Worm (Caenorhabditis elegans): ENCODE measurements around the gene ZK1290.5.

Gene ZK1290.5

DNA sequence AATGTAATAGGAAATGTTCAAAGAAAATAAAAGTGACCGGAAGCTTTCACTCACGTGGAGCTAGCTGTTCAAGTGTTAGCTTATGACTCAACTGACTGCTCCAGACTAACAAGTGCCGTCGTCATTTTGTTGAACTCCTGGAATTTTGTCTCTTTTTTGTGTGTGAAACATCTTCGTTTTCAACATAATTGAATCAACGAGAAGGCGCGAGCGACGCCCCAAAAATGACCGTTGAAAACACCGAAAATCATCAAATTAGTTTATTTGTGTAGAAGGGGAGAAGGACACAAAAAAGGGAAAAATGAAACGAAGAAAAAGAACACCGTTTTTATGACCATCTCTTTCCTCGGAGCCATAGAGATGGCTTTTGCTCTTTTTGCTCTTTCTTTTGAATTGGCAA is 26.0 kb downstream of the ZK1290.5 start, which contains the start of gene ZK1290.14:
ZK1290.14 (minus strand) TSS at position 139 of the 400 bp plus-strand sequence.
- TF ChIP-seq nhr-48 (tag; optimal IDR thresholded peaks at IDR 0.05) (no peak), aha-1 (tag) (peak; percentile 68)

DNA sequence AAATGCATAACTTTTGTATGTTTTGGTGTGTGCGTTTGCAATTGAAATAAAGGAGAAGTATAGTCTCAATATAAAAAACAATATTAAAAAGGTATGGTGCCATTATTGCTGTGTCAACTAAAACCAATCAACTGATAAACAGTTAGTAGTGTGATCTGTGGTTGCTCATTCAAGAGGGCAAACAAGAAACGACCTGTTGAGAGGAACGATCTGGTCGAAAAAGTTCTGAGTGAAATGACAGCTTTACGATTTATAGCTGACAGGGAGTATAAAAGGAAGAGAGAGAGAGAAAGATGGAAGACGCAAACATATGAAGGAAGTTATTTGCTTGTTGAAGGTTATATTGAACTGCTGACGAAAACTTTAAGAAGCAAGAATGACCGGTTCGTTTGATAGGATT is 28.5 kb downstream of the ZK1290.5 start:
- TF ChIP-seq lin-1 (GFP tag; IDR thresholded peaks at IDR 0.05) (no peak), daf-16 (GFP tag; optimal IDR thresholded peaks at IDR 0.05) (no peak), daf-16 (tag; optimal IDR thresholded peaks at IDR 0.05) (peak; percentile 77), nhr-48 (tag; optimal IDR thresholded peaks at IDR 0.05) (peak; percentile 17), hlh-11 (tag; optimal IDR thresholded peaks at IDR 0.05) (peak; percentile 66), nhr-41 (GFP tag; IDR thresholded peaks at IDR 0.05) (0 out of 2 replicates have a peak, but pooled peaks have one; percentile 34), nhr-28 (tag; optimal IDR thresholded peaks at IDR 0.05) (peak; percentile 30), arid-1 (GFP tag; conservative IDR thresholded peaks at IDR 0.05) (no peak), mdl-1 (tag; optimal IDR thresholded peaks at IDR 0.05) (peak in 1 of 2 experiments; percentile 33), unc-62 (GFP tag; optimal IDR thresholded peaks at IDR 0.05 in 1 of 2) (peak in 1 of 2 experiments; percentile 94), unc-62 (tag; optimal IDR thresholded peaks at IDR 0.05) (no peak), cey-2 (tag; optimal IDR thresholded peaks at IDR 0.05; ENCODE audit: borderline replicate concordance, insufficient read depth) (no peak), dmd-6 (GFP tag; IDR thresholded peaks at IDR 0.05) (peak; percentile 83), dve-1 (tag; optimal IDR thresholded peaks at IDR 0.05; ENCODE audit: insufficient read depth) (peak; percentile 79), php-3 (GFP tag; IDR thresholded peaks at IDR 0.05) (peak; percentile 35; the same call in 1 of the 2 replicates), T20F7.1 (GFP tag; optimal IDR thresholded peaks at IDR 0.05) (no peak), nhr-25 (tag; optimal IDR thresholded peaks at IDR 0.05; ENCODE audit: borderline replicate concordance, insufficient read depth) (no peak)

DNA sequence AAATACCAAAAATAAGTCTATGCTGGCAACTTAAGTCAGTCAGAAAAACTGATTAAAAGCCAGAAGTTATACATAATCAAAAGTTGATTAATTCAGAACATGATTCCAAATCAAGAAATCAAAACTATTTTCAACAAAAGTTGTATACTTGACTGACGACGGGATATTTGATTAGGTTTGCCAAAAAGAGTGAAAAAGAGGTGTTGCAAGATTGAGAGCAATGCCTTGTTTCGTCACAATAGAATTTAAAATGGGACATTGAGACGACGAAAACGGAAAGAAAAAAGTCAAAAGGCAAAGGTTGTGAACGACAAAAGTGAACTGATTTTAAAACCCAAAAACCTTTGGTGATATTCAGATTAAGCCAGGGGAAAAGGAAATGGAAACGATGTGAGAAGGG is 29.4 kb downstream of the ZK1290.5 start:
- TF ChIP-seq daf-16 (GFP tag; optimal IDR thresholded peaks at IDR 0.05), result no peak
- TF ChIP-seq daf-16 (tag; optimal IDR thresholded peaks at IDR 0.05), result no peak
- peak; percentile 92 for TF ChIP-seq fkh-10 (GFP tag; optimal IDR thresholded peaks at IDR 0.05)
- TF ChIP-seq attf-4 (tag; optimal IDR thresholded peaks at IDR 0.05), result no peak

DNA sequence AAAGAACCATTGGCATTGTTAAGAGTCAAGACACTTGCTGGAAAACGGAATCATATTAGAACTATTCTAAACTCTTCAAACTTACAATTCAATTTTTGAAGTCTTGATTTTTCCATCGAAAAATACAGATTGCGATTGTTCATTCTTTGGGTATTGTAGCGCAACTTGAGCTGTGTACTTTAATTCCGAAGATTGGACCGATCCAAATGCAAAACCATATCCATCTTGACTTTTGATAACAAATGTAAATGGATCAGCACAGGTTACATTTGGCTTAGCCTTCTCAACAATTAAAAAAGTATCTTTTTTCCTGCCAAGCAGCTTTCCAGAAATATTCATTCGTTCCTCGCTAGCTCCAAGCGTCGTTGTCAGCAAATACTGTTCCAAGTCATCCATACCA is 31.4 kb downstream of the ZK1290.5 start:
- peak in 1 of 2 experiments; percentile 96 for TF ChIP-seq unc-62 (GFP tag; optimal IDR thresholded peaks at IDR 0.05 in 1 of 2)
- no peak for TF ChIP-seq unc-62 (tag; optimal IDR thresholded peaks at IDR 0.05)
- no peak for TF ChIP-seq mxl-2 (GFP tag; conservative IDR thresholded peaks at IDR 0.05)

DNA sequence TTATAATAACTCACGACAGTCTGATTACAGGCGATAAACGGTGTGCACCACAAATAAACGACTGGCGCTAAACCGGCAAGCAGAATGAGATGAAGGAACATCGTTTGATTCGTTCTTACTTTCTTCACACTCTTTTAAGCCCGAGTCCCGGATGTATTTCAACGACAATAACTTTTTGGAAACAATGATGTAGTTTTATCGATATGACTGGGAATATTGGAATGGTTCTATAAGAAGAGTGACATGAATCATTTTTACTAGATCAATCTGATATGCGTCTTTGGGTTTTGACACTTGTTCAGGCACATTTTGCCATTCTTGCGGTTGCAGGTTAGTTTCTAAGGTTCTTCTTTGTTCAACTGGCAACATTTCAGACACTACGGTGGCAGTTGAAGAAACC is 32.1 kb downstream of the ZK1290.5 start, which contains the start of the genes ZK1290.11 and ZK1290.1:
ZK1290.11 (minus strand) TSS at position 101 of the 400 bp plus-strand sequence.
ZK1290.1 (plus strand) TSS at position 271 of the 400 bp plus-strand sequence.
- TF ChIP-seq cey-2 (tag; optimal IDR thresholded peaks at IDR 0.05; ENCODE audit: borderline replicate concordance, insufficient read depth), result no peak
- no peak for TF ChIP-seq lin-29 (GFP tag; IDR thresholded peaks at IDR 0.05)
- TF ChIP-seq Y105C5A.15 (GFP tag; IDR thresholded peaks at IDR 0.05), result no peak
- TF ChIP-seq zfp-3 (GFP tag; conservative IDR thresholded peaks at IDR 0.05), result no peak
- no peak for TF ChIP-seq unc-62 (GFP tag; optimal IDR thresholded peaks at IDR 0.05 in 1 of 2)
- TF ChIP-seq unc-62 (tag; optimal IDR thresholded peaks at IDR 0.05), result no peak
- TF ChIP-seq ceh-20 (GFP tag; IDR thresholded peaks at IDR 0.05), result no peak
- no peak for TF ChIP-seq unc-130 (GFP tag; optimal IDR thresholded peaks at IDR 0.05)
- no peak for TF ChIP-seq ceh-44 (GFP tag; IDR thresholded peaks at IDR 0.05)
- TF ChIP-seq nhr-42 (GFP tag; IDR thresholded peaks at IDR 0.05), result no peak
- no peak for TF ChIP-seq ZK546.5 (tag; optimal IDR thresholded peaks at IDR 0.05)
- no peak for TF ChIP-seq mdl-1 (tag; optimal IDR thresholded peaks at IDR 0.05)
- TF ChIP-seq php-3 (GFP tag; IDR thresholded peaks at IDR 0.05), result no peak

DNA sequence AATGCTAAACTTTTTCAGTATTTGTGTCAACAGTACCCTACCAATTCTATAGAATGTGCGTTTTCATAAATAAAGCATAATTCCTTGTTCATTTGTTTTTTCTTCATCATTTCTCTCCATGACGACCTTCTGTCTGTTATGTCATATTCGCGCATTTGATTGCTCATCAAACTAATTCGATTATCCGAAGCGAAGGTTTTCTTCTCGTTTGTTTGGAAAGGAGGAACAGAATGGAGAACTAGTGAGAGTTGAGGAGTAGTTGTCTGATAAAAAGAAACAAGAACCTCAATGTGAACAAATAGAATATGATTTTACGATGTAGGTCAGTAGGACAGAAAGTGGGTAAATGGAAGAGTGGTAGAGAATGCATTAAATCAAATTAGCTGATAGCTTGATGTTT is 33.2 kb downstream of the ZK1290.5 start:
- no peak for TF ChIP-seq ceh-44 (GFP tag; IDR thresholded peaks at IDR 0.05)
- no peak for TF ChIP-seq lim-7 (GFP tag; IDR thresholded peaks at IDR 0.05)
- TF ChIP-seq mes-2 (tag; optimal IDR thresholded peaks at IDR 0.05; ENCODE audit: poor library complexity, severe bottlenecking), result no peak
- TF ChIP-seq nhr-41 (GFP tag; IDR thresholded peaks at IDR 0.05), result no peak
- peak in 1 of 2 experiments; percentile 87 for TF ChIP-seq unc-62 (GFP tag; optimal IDR thresholded peaks at IDR 0.05 in 1 of 2)
- no peak for TF ChIP-seq unc-62 (tag; optimal IDR thresholded peaks at IDR 0.05)
